Fruit fly (Drosophila melanogaster) whole organism, embryonic: ENCODE measurements around the gene CG42820.

ENCODE experiments used
- Atf6 ChIP-seq: fragments of 200-800 bp; sonication (Bioruptor generic); IDR thresholded peaks from 2 replicates; pipeline ENCODE4 v1.3.6; 2022; ENCODE audit warnings: missing biosample characterization, missing genetic modification characterization
- Awh ChIP-seq: fragments of 200-800 bp; sonication (Bioruptor generic); IDR thresholded peaks from 2 replicates; pipeline ENCODE4, ENCODE4 v1.3.6; 2022; ENCODE audit warnings: missing biosample characterization, missing genetic modification characterization
- CG10321 ChIP-seq: fragments of 200-800 bp; sonication (Bioruptor generic); IDR thresholded peaks from 2 replicates; pipeline ENCODE4 v1.3.6; 2022; ENCODE audit warnings: missing biosample characterization, missing genetic modification characterization
- CG10431 ChIP-seq: fragments of 200-800 bp; sonication (Bioruptor generic); optimal IDR thresholded peaks from 3 replicates; lab custom pipeline; 2018; ENCODE audit warnings: missing biosample characterization, mild to moderate bottlenecking, missing genetic modification characterization
- CG10979 ChIP-seq: fragments of 200-800 bp; sonication (Bioruptor generic); optimal IDR thresholded peaks from 2 replicates; lab custom pipeline; 2018; ENCODE audit warnings: missing biosample characterization, mild to moderate bottlenecking, missing genetic modification characterization, moderate library complexity
- CG11696 ChIP-seq: fragments of 200-800 bp; sonication (Bioruptor generic); IDR thresholded peaks from 2 replicates; pipeline ENCODE4 v1.3.6; 2022; ENCODE audit warnings: missing biosample characterization, missing genetic modification characterization
- CG13123 ChIP-seq: fragments of 200-800 bp; sonication (Bioruptor generic); optimal IDR thresholded peaks from 2 replicates; lab custom pipeline; 2016; ENCODE audit warnings: missing biosample characterization, missing genetic modification characterization
- CG14014 ChIP-seq: fragments of 200-800 bp; sonication (Bioruptor generic); IDR thresholded peaks from 2 replicates; pipeline ENCODE4 v1.3.6; 2022; ENCODE audit warnings: missing biosample characterization, missing genetic modification characterization
- CG1647 ChIP-seq: fragments of 200-800 bp; sonication (Bioruptor generic); optimal IDR thresholded peaks from 3 replicates; lab custom pipeline; 2016; ENCODE audit warnings: missing biosample characterization, missing genetic modification characterization
- CG17361 ChIP-seq: fragments of 200-800 bp; sonication (Bioruptor generic); IDR thresholded peaks from 3 replicates; pipeline ENCODE4 v1.3.6; 2022; ENCODE audit warnings: missing biosample characterization, missing genetic modification characterization
- CG2678 ChIP-seq: fragments of 200-800 bp; sonication (Bioruptor generic); optimal IDR thresholded peaks from 3 replicates; lab custom pipeline; 2019; ENCODE audit warnings: missing biosample characterization, mild to moderate bottlenecking, missing genetic modification characterization, moderate library complexity
- CG2889 ChIP-seq: fragments of 200-800 bp; sonication (Bioruptor generic); IDR thresholded peaks from 3 replicates; pipeline ENCODE4 v1.3.6; 2022; ENCODE audit warnings: missing biosample characterization, missing genetic modification characterization
- CG30403 ChIP-seq: fragments of 200-800 bp; sonication (Bioruptor generic); optimal IDR thresholded peaks from 3 replicates; lab custom pipeline; 2016; ENCODE audit warnings: missing biosample characterization, missing genetic modification characterization
- CG33213 ChIP-seq: fragments of 200-800 bp; sonication (Bioruptor generic); optimal IDR thresholded peaks from 3 replicates; lab custom pipeline; 2016; ENCODE audit warnings: missing biosample characterization, missing genetic modification characterization
- CG4424 ChIP-seq: fragments of 200-800 bp; sonication (Bioruptor generic); optimal IDR thresholded peaks from 3 replicates; lab custom pipeline; 2016; ENCODE audit warnings: missing biosample characterization, missing genetic modification characterization
- CG4617 ChIP-seq: fragments of 200-800 bp; sonication (Bioruptor generic); optimal IDR thresholded peaks from 3 replicates; lab custom pipeline; 2016; ENCODE audit warnings: missing biosample characterization, missing genetic modification characterization, borderline replicate concordance
- CG5180 ChIP-seq: fragments of 200-800 bp; sonication (Bioruptor generic); optimal IDR thresholded peaks from 3 replicates; lab custom pipeline; 2017; ENCODE audit warnings: missing biosample characterization, missing genetic modification characterization, mild to moderate bottlenecking, moderate library complexity, missing genetic modification reagents
- CG5245 ChIP-seq: fragments of 200-800 bp; sonication (Bioruptor generic); optimal IDR thresholded peaks from 3 replicates; lab custom pipeline; 2016; ENCODE audit warnings: missing biosample characterization, missing genetic modification characterization
- CG5953 ChIP-seq: fragments of 200-800 bp; sonication (Bioruptor generic); IDR thresholded peaks from 2 replicates; pipeline ENCODE4 v1.3.6; 2022; ENCODE audit warnings: missing biosample characterization, missing genetic modification characterization
- CG7556 ChIP-seq: fragments of 200-800 bp; sonication (Bioruptor generic); optimal IDR thresholded peaks from 2 replicates; lab custom pipeline; 2017; ENCODE audit warnings: missing biosample characterization, mild to moderate bottlenecking, missing genetic modification characterization
- CG7839 ChIP-seq: fragments of 200-800 bp; sonication (Bioruptor generic); optimal IDR thresholded peaks from 3 replicates; lab custom pipeline; 2018; ENCODE audit warnings: missing biosample characterization, mild to moderate bottlenecking, missing genetic modification characterization, moderate library complexity
- CG9932 ChIP-seq: fragments of 200-800 bp; sonication (Bioruptor generic); IDR thresholded peaks from 2 replicates; pipeline ENCODE4 v1.3.6; 2022; ENCODE audit warnings: missing biosample characterization, missing genetic modification characterization
- Deaf1 ChIP-seq: fragments of 200-800 bp; optimal IDR thresholded peaks from 3 replicates; lab custom pipeline; 2019; ENCODE audit warnings: missing biosample characterization, mild to moderate bottlenecking, missing genetic modification characterization, moderate library complexity
- Doc2 ChIP-seq: fragments of 200-800 bp; sonication (Bioruptor generic); IDR thresholded peaks from 2 replicates; pipeline ENCODE4 v1.3.6; 2022; ENCODE audit warnings: missing biosample characterization, missing genetic modification characterization
- Drgx ChIP-seq: fragments of 200-800 bp; sonication (Bioruptor generic); IDR thresholded peaks from 2 replicates; pipeline ENCODE4 v1.3.6; 2022; ENCODE audit warnings: missing biosample characterization, missing genetic modification characterization
- Gug ChIP-seq: fragments of 200-800 bp; sonication (Bioruptor generic); IDR thresholded peaks from 4 replicates; pipeline ENCODE4 v1.3.6; 2022; ENCODE audit warnings: missing biosample characterization, missing genetic modification characterization
- HLH54F ChIP-seq: fragments of 200-800 bp; sonication (Bioruptor generic); optimal IDR thresholded peaks from 3 replicates; lab custom pipeline; 2016; ENCODE audit warnings: missing biosample characterization, missing genetic modification characterization
- Mrtf ChIP-seq: fragments of 200-800 bp; sonication (Bioruptor generic); IDR thresholded peaks from 3 replicates; pipeline ENCODE4 v1.3.6; 2022; ENCODE audit warnings: missing biosample characterization, missing genetic modification characterization
- Pdp1 ChIP-seq, 2 experiments: fragments of 200-800 bp; sonication (Bioruptor generic); optimal IDR thresholded peaks; 3 replicates each; lab custom pipeline; 2016; ENCODE audit warnings: missing biosample characterization in 2 of 2, missing genetic modification characterization in 2 of 2, mild to moderate bottlenecking in 1 of 2, moderate library complexity in 1 of 2
- Rfx ChIP-seq: fragments of 200-800 bp; sonication (Bioruptor generic); IDR thresholded peaks from 2 replicates; pipeline ENCODE4 v1.3.6; 2022; ENCODE audit warnings: missing biosample characterization, missing genetic modification characterization
- Spps ChIP-seq: fragments of 200-800 bp; sonication (Bioruptor generic); optimal IDR thresholded peaks from 2 replicates; lab custom pipeline; 2018; ENCODE audit warnings: missing biosample characterization, mild to moderate bottlenecking, missing genetic modification characterization
- ac ChIP-seq: fragments of 200-800 bp; sonication (Bioruptor generic); optimal IDR thresholded peaks from 3 replicates; lab custom pipeline; 2017; ENCODE audit warnings: missing biosample characterization, mild to moderate bottlenecking, missing genetic modification characterization
- amos ChIP-seq: fragments of 200-800 bp; sonication (Bioruptor generic); IDR thresholded peaks from 2 replicates; pipeline ENCODE4 v1.3.6; 2022; ENCODE audit warnings: missing biosample characterization, missing genetic modification characterization; ENCODE audit not compliant: partially characterized antibody
- bab2 ChIP-seq: fragments of 200-800 bp; sonication (Bioruptor generic); optimal IDR thresholded peaks from 2 replicates; lab custom pipeline; 2016; ENCODE audit warnings: missing biosample characterization, missing genetic modification characterization
- crc ChIP-seq: fragments of 200-800 bp; sonication (Bioruptor generic); optimal IDR thresholded peaks from 2 replicates; lab custom pipeline; 2016; ENCODE audit warnings: missing biosample characterization, missing genetic modification characterization
- croc ChIP-seq: fragments of 200-800 bp; sonication (Bioruptor generic); conservative IDR thresholded peaks from 3 replicates; pipeline ENCODE4 v1.3.6; 2022; ENCODE audit warnings: missing biosample characterization, missing genetic modification characterization
- esg ChIP-seq: fragments of 200-800 bp; sonication (Bioruptor generic); conservative IDR thresholded peaks from 2 replicates; pipeline ENCODE4 v1.3.6; 2022; ENCODE audit warnings: missing biosample characterization, missing genetic modification characterization
- jing ChIP-seq: fragments of 200-800 bp; sonication (Bioruptor generic); optimal IDR thresholded peaks from 2 replicates; lab custom pipeline; 2018; ENCODE audit warnings: missing biosample characterization, mild to moderate bottlenecking, missing genetic modification characterization
- onecut ChIP-seq: fragments of 200-800 bp; sonication (Bioruptor generic); IDR thresholded peaks from 2 replicates; pipeline ENCODE4 v1.3.6; 2022; ENCODE audit warnings: missing biosample characterization, missing genetic modification characterization
- pho ChIP-seq: fragments of 200-800 bp; sonication (Bioruptor generic); optimal IDR thresholded peaks from 2 replicates; lab custom pipeline; 2016; ENCODE audit warnings: missing biosample characterization, missing genetic modification characterization
- prd ChIP-seq, 3 experiments: fragments of >200 bp in 2 of 3; fragments of 200-800 bp in 1 of 3; sonication (Bioruptor generic) in 1 of 3; optimal IDR thresholded peaks in 2 of 3; IDR thresholded peaks in 1 of 3; 2 replicates in 2 of 3; 3 replicates in 1 of 3; pipeline versions ENCODE4 v1.3.6 to Lab custom; 2017 to 2022; ENCODE audit warnings: missing biosample characterization in 1 of 3, missing genetic modification characterization in 1 of 3
- pum ChIP-seq: fragments of 200-800 bp; sonication (Bioruptor generic); optimal IDR thresholded peaks from 2 replicates; lab custom pipeline; 2016; ENCODE audit warnings: missing biosample characterization, missing genetic modification characterization
- ro ChIP-seq: fragments of 200-800 bp; sonication (Bioruptor generic); IDR thresholded peaks from 2 replicates; pipeline ENCODE4 v1.3.6; 2022; ENCODE audit warnings: missing biosample characterization, missing genetic modification characterization
- seq ChIP-seq: fragments of 200-800 bp; sonication (Bioruptor generic); IDR thresholded peaks from 2 replicates; pipeline ENCODE4 v1.3.6; 2022; ENCODE audit warnings: missing biosample characterization, missing genetic modification characterization
- tgo ChIP-seq: fragments of 200-800 bp; sonication (Bioruptor generic); IDR thresholded peaks from 3 replicates; pipeline ENCODE4 v1.3.6; 2022; ENCODE audit warnings: missing biosample characterization, missing genetic modification characterization
- tio ChIP-seq: fragments of 200-800 bp; sonication (Bioruptor generic); optimal IDR thresholded peaks from 2 replicates; lab custom pipeline; 2017; ENCODE audit warnings: missing biosample characterization, missing genetic modification characterization, inconsistent platforms
- tup ChIP-seq: fragments of 200-800 bp; sonication (Bioruptor generic); optimal IDR thresholded peaks from 2 replicates; lab custom pipeline; 2016; ENCODE audit warnings: missing biosample characterization, mild to moderate bottlenecking, missing genetic modification characterization, moderate library complexity
- unc-4 ChIP-seq: fragments of 200-800 bp; sonication (Bioruptor generic); IDR thresholded peaks from 2 replicates; pipeline ENCODE4 v1.3.6; 2022; ENCODE audit warnings: missing biosample characterization, missing genetic modification characterization; ENCODE audit not compliant: partially characterized antibody
- wdn ChIP-seq: fragments of 200-800 bp; sonication (Bioruptor generic); IDR thresholded peaks from 2 replicates; pipeline ENCODE4 v1.3.6; 2022; ENCODE audit warnings: missing biosample characterization, missing genetic modification characterization
- wek ChIP-seq: fragments of 200-800 bp; sonication (Bioruptor generic); optimal IDR thresholded peaks from 3 replicates; lab custom pipeline; 2018; ENCODE audit warnings: missing biosample characterization, mild to moderate bottlenecking, missing genetic modification characterization, moderate library complexity

The CG42820 gene

DNA sequence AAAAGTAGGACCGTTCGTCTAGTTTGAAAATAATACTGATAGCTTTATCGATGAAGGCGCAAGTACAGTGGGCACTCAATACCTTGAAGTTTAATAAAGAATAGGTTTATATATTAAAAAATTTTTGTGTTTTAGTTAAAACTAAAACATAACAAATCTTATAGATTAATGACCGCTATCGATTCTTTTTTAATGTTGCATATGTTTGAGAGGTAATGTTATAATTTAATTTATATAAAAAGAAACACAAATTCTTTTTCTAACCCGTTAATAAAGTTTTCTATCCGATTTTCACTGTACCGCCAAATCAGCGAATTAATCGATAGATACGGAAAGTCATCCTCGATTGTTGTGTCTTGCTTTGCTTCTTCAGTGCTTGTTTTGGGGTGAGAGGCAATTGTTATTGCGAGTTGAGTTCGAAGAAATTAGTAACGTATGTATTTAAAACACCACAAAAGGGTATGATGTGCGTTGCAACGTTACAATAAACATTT is 8.0 kb downstream of the CG42820 start, which contains the start of the genes Dad1 and CG13384 (continued):
- peak; percentile 48 for TF ChIP-seq pum
- peak; percentile 94 for TF ChIP-seq CG7556 (GFP tag; lab: Kevin White, UChicago)
- peak; percentile 82 for TF ChIP-seq Spps (tag; lab: Kevin White, UChicago)
- peak; percentile 85 for TF ChIP-seq CG10431
- peak; percentile 45; the same call in 1 of the 2 replicates for TF ChIP-seq amos
- peak; percentile 64 for TF ChIP-seq HLH54F (GFP tag; lab: Kevin White, UChicago)
- TF ChIP-seq CG5953 (GFP tag; lab: Robert Waterston, UW): peak; percentile 58; the same call in 1 of the 2 replicates
- peak; percentile 49 to 74 for TF ChIP-seq Pdp1 (GFP tag; optimal IDR thresholded peaks at IDR 0.05; lab: Kevin White, UChicago)
- peak; percentile 94 for TF ChIP-seq CG14014 (GFP tag; lab: Robert Waterston, UW)
- TF ChIP-seq CG9932 (GFP tag; lab: Robert Waterston, UW): peak; percentile 97
- TF ChIP-seq onecut (GFP tag; lab: Robert Waterston, UW): peak; percentile 71
- peak; percentile 92 for TF ChIP-seq CG4424 (GFP tag; lab: Kevin White, UChicago)
- TF ChIP-seq tup (GFP tag; lab: Kevin White, UChicago): peak; percentile 45
- TF ChIP-seq Atf6 (GFP tag; lab: Robert Waterston, UW): peak; percentile 93
- TF ChIP-seq Gug (GFP tag; lab: Robert Waterston, UW): peak; percentile 78
- no peak for TF ChIP-seq CG33213
- TF ChIP-seq CG17361 (GFP tag; lab: Robert Waterston, UW): peak; percentile 98
- TF ChIP-seq CG5245: peak; percentile 79
- TF ChIP-seq CG13123 (GFP tag; lab: Kevin White, UChicago): peak; percentile 77
- peak; percentile 81 for TF ChIP-seq pho
- peak; percentile 94 for TF ChIP-seq esg
- TF ChIP-seq ro (GFP tag; lab: Robert Waterston, UW): peak; percentile 72
- peak; percentile 88 for TF ChIP-seq Mrtf (GFP tag; lab: Robert Waterston, UW)
- TF ChIP-seq CG2678: peak; percentile 97
- TF ChIP-seq Awh: peak; percentile 68
- peak; percentile 90 for TF ChIP-seq CG10979
- peak; percentile 96 for TF ChIP-seq CG7839 (tag; lab: Kevin White, UChicago)
- no peak for TF ChIP-seq ac
- no peak for TF ChIP-seq jing (GFP tag; lab: Kevin White, UChicago)
- TF ChIP-seq croc (GFP tag; lab: Robert Waterston, UW): peak; percentile 90
- TF ChIP-seq wek (GFP tag; lab: Kevin White, UChicago): peak; percentile 15
- TF ChIP-seq crc (GFP tag; lab: Kevin White, UChicago): no peak
- TF ChIP-seq seq (GFP tag; lab: Robert Waterston, UW): peak; percentile 91
- peak; percentile 79 for TF ChIP-seq Deaf1
- peak; percentile 88 for TF ChIP-seq tio (GFP tag; lab: Kevin White, UChicago)
- peak; percentile 63 for TF ChIP-seq bab2
- TF ChIP-seq CG30403: peak; percentile 96
- no peak for TF ChIP-seq prd (optimal IDR thresholded peaks at IDR 0.05; lab: Kevin White, UChicago)
- peak; percentile 95 for TF ChIP-seq prd (GFP tag; IDR thresholded peaks at IDR 0.05; lab: Robert Waterston, UW)
- TF ChIP-seq CG1647 (GFP tag; lab: Kevin White, UChicago): peak; percentile 32
- TF ChIP-seq tgo (GFP tag; lab: Robert Waterston, UW): peak; percentile 94
- TF ChIP-seq CG11696 (GFP tag; lab: Robert Waterston, UW): peak; percentile 65
- peak; percentile 84 for TF ChIP-seq CG2889 (GFP tag; lab: Robert Waterston, UW)
- TF ChIP-seq Doc2: 0 out of 2 replicates have a peak, but pooled peaks have one; percentile 22
- peak; percentile 69 for TF ChIP-seq CG5180
- TF ChIP-seq CG10321 (GFP tag; lab: Robert Waterston, UW): peak; percentile 79
- peak; percentile 85 for TF ChIP-seq Drgx
- peak; percentile 95 for TF ChIP-seq Rfx (GFP tag; lab: Robert Waterston, UW)
- peak; percentile 50 for TF ChIP-seq CG4617 (GFP tag; lab: Kevin White, UChicago)
- peak; percentile 86 for TF ChIP-seq wdn (GFP tag; lab: Robert Waterston, UW)
- TF ChIP-seq unc-4: 0 out of 2 replicates have a peak, but pooled peaks have one; percentile 51
